Worm (Caenorhabditis elegans) whole organism, young adult: ENCODE measurements around the gene tpra-1.
A peak's percentile ranks its signal among the peaks of the same experiment; 100 is the strongest.

ENCODE experiments used
- B0019.2 ChIP-seq: fragments of 200-800 bp; sonication (Bioruptor generic); conservative IDR thresholded peaks from 2 replicates; pipeline ENCODE4 v1.3.6; 2022; ENCODE audit warnings: missing genetic modification reagents, missing genetic modification characterization, missing compliant biosample characterization
- F33H1.4 ChIP-seq: fragments of 200-800 bp; sonication (Bioruptor generic); IDR thresholded peaks from 2 replicates; pipeline ENCODE4 v1.3.6; 2022; ENCODE audit warnings: missing genetic modification reagents, missing genetic modification characterization, missing compliant biosample characterization
- F39B2.1 ChIP-seq: fragments of 200-800 bp; sonication (Bioruptor generic); IDR thresholded peaks from 2 replicates; pipeline ENCODE4 v1.3.6; 2022; ENCODE audit warnings: missing genetic modification reagents, missing genetic modification characterization, missing compliant biosample characterization
- F49E8.2 ChIP-seq: sonication (generic microtip); optimal IDR thresholded peaks from 3 replicates; lab custom pipeline; 2017; ENCODE audit warnings: missing genetic modification characterization, mild to moderate bottlenecking, missing compliant biosample characterization, antibody characterized with exemption, moderate library complexity; ENCODE audit not compliant: insufficient read depth
- F52B5.7 ChIP-seq: sonication (generic microtip); optimal IDR thresholded peaks from 2 replicates; lab custom pipeline; 2016; ENCODE audit warnings: mild to moderate bottlenecking, missing genetic modification characterization, missing compliant biosample characterization
- ZK185.1 ChIP-seq: sonication (generic microtip); optimal IDR thresholded peaks from 2 replicates; lab custom pipeline; 2016; ENCODE audit warnings: mild to moderate bottlenecking, missing genetic modification characterization, missing compliant biosample characterization; ENCODE audit not compliant: poor library complexity, severe bottlenecking
- dox-1 ChIP-seq: fragments of 200-800 bp; sonication (Bioruptor generic); IDR thresholded peaks from 2 replicates; pipeline ENCODE4 v1.3.6; 2022; ENCODE audit warnings: missing genetic modification reagents, missing genetic modification characterization, missing compliant biosample characterization
- dpl-1 ChIP-seq: fragments of 150-350 bp; optimal IDR thresholded peaks from 2 replicates; lab custom pipeline; 2014; ENCODE audit warnings: missing biosample characterization, missing genetic modification reagents, missing genetic modification characterization
- egl-18 ChIP-seq: fragments of 200-800 bp; sonication (Bioruptor generic); IDR thresholded peaks from 2 replicates; pipeline ENCODE4 v1.3.6; 2022; ENCODE audit warnings: missing genetic modification reagents, missing genetic modification characterization, missing compliant biosample characterization
- hmg-1.2 ChIP-seq: fragments of 200-800 bp; sonication (Bioruptor generic); IDR thresholded peaks from 2 replicates; pipeline ENCODE4 v1.3.6; 2022; ENCODE audit warnings: missing genetic modification reagents, missing genetic modification characterization, missing compliant biosample characterization
- hrde-1 ChIP-seq: sonication (generic microtip); optimal IDR thresholded peaks from 2 replicates; lab custom pipeline; 2016; ENCODE audit warnings: missing genetic modification characterization, mild to moderate bottlenecking, missing compliant biosample characterization, moderate library complexity, missing genotype, missing genetic modification reagents, borderline replicate concordance
- hsf-1 ChIP-seq: fragments of 200-800 bp; sonication (Bioruptor generic); IDR thresholded peaks from 2 replicates; pipeline ENCODE4 v1.3.6; 2022; ENCODE audit warnings: missing genetic modification reagents, missing genetic modification characterization, missing compliant biosample characterization
- madf-10 ChIP-seq: sonication (generic microtip); optimal IDR thresholded peaks from 2 replicates; lab custom pipeline; 2016; ENCODE audit warnings: mild to moderate bottlenecking, missing genetic modification characterization, missing compliant biosample characterization
- madf-6 ChIP-seq: fragments of 200-800 bp; sonication (Bioruptor generic); IDR thresholded peaks from 2 replicates; pipeline ENCODE4 v1.3.6; 2022; ENCODE audit warnings: missing genetic modification reagents, missing genetic modification characterization, missing compliant biosample characterization
- nfya-1 ChIP-seq: sonication (generic microtip); optimal IDR thresholded peaks from 2 replicates; lab custom pipeline; 2017; ENCODE audit warnings: antibody characterized with exemption, missing compliant biosample characterization, missing genetic modification characterization, borderline replicate concordance; ENCODE audit not compliant: insufficient read depth
- nfyb-1 ChIP-seq: fragments of 200-800 bp; sonication (Bioruptor generic); IDR thresholded peaks from 2 replicates; pipeline ENCODE4 v1.3.6; 2022; ENCODE audit warnings: missing genetic modification reagents, missing genetic modification characterization, missing compliant biosample characterization
- nhr-80 ChIP-seq: sonication (generic microtip); optimal IDR thresholded peaks from 2 replicates; lab custom pipeline; 2016; ENCODE audit warnings: missing genetic modification characterization, missing compliant biosample characterization
- snpc-4 ChIP-seq, 5 experiments: fragments of 150-350 bp in 1 of 5; sonication (generic microtip) in 4 of 5; optimal IDR thresholded peaks; 2 replicates each; lab custom pipeline; 2014 to 2018; ENCODE audit warnings: missing genetic modification characterization in 5 of 5, missing biosample characterization in 3 of 5, antibody characterized with exemption in 2 of 5, mild to moderate bottlenecking in 2 of 5, missing compliant biosample characterization in 2 of 5, missing genotype in 2 of 5, moderate library complexity in 2 of 5, missing genetic modification reagents in 1 of 5
- somi-1 ChIP-seq: fragments of 200-800 bp; sonication (Bioruptor generic); optimal IDR thresholded peaks from 2 replicates; lab custom pipeline; 2018; ENCODE audit warnings: mild to moderate bottlenecking, missing genetic modification characterization, missing compliant biosample characterization
- sptf-2 ChIP-seq: fragments of 200-800 bp; sonication (Bioruptor generic); optimal IDR thresholded peaks from 2 replicates; lab custom pipeline; 2018; ENCODE audit warnings: mild to moderate bottlenecking, missing genetic modification characterization, missing compliant biosample characterization
- unc-62 ChIP-seq: fragments of 150-350 bp; optimal IDR thresholded peaks from 2 replicates; lab custom pipeline; 2014; ENCODE audit warnings: missing biosample characterization, missing genetic modification reagents, missing genetic modification characterization
- xnd-1 ChIP-seq: sonication (generic microtip); optimal IDR thresholded peaks from 2 replicates; lab custom pipeline; 2016; ENCODE audit warnings: missing genotype, missing genetic modification reagents, missing genetic modification characterization, missing compliant biosample characterization
- zim-3 ChIP-seq: sonication (generic microtip); optimal IDR thresholded peaks from 2 replicates; lab custom pipeline; 2017; ENCODE audit warnings: mild to moderate bottlenecking, missing genetic modification characterization, moderate library complexity, missing compliant biosample characterization
- ztf-18 ChIP-seq: sonication (generic microtip); optimal IDR thresholded peaks from 2 replicates; lab custom pipeline; 2016; ENCODE audit warnings: missing genotype, mild to moderate bottlenecking, missing genetic modification characterization, missing compliant biosample characterization

Gene tpra-1

ce11 chrIV:9002636-9003035 is 46.3 kb downstream of the tpra-1 start, which contains the start of gene C53D6.8:
C53D6.8 (minus strand) TSS chrIV:9002736.
- TF ChIP-seq somi-1 (GFP tag; lab: Kevin White, UChicago) (no peak), snpc-4 (GFP tag; optimal IDR thresholded peaks at IDR 0.05; lab: Kevin White, UChicago) (no peak), snpc-4 (tag; optimal IDR thresholded peaks at IDR 0.05; lab: Kevin White, UChicago) (no peak), hrde-1 (no peak), xnd-1 (tag; lab: Kevin White, UChicago) (no peak)
- TF ChIP-seq, all 124 proteins: peak for 0

- TF ChIP-seq dox-1 (GFP tag; lab: Robert Waterston, UW) (no peak), dpl-1 (GFP tag; lab: Kevin White, UChicago) (no peak), zim-3 (no peak), ztf-18 (tag; lab: Kevin White, UChicago) (no peak), snpc-4 (GFP tag; optimal IDR thresholded peaks at IDR 0.05; lab: Kevin White, UChicago) (no peak), snpc-4 (tag; optimal IDR thresholded peaks at IDR 0.05; lab: Kevin White, UChicago) (no peak), unc-62 (GFP tag; lab: Kevin White, UChicago) (no peak), ZK185.1 (no peak), F52B5.7 (no peak), F49E8.2 (tag; lab: Kevin White, UChicago) (no peak)
- TF ChIP-seq, all 124 proteins: peak for 0
These were observed 49.0 kb downstream of the tpra-1 start, which contains the start of gene unc-129 for ce11 chrIV:9005310-9005709. unc-129 (minus strand) TSS chrIV:9005410.

ce11 chrIV:9007947-9008346 is 51.7 kb downstream of the tpra-1 start:
- TF ChIP-seq nfyb-1 (GFP tag; lab: Robert Waterston, UW): no peak
- no peak for TF ChIP-seq nfya-1
- no peak for TF ChIP-seq F33H1.4
- no peak for TF ChIP-seq sptf-2 (GFP tag; lab: Kevin White, UChicago)

ce11 chrIV:9010257-9010656 is 54.0 kb downstream of the tpra-1 start, which contains the start of gene C53D6.11:
C53D6.11 (plus strand) TSS chrIV:9010584.
- TF ChIP-seq F39B2.1 (GFP tag; lab: Robert Waterston, UW) (no peak), madf-6 (GFP tag; lab: Robert Waterston, UW) (no peak), hmg-1.2 (GFP tag; lab: Robert Waterston, UW) (peak; percentile 32; the same call in 1 of the 2 replicates), egl-18 (GFP tag; lab: Robert Waterston, UW) (no peak), hsf-1 (no peak), madf-10 (no peak), nhr-80 (tag; lab: Kevin White, UChicago) (peak; percentile 55), B0019.2 (no peak)
